Worm (Caenorhabditis elegans): Measurements from ENCODE around the gene grd-10.

Gene grd-10

DNA sequence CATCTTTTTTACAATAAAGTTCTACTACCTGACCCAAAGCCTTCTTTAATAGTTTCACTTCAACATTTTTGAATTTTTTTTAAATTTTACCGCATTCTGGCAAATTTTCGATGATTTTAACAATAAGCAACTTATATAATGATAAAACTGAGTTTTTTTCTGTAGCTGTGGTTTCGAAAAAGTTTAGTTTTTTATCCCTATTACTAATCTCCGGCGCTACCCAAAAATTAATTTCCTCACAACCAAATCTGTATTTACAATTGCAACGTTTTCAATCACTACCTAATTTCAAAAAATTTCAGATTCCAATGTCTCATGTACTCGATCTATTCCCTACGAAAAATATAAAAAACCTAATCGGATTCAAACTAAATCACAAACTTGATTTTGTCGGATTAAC, 26.3 kb downstream of the grd-10 start, which contains the start of gene F58E2.3:
Gene F58E2.3 (plus strand): TSS at position 301 of the 400 bp plus-strand sequence.
- TF ChIP-seq nhr-11 (tag; optimal IDR thresholded peaks at IDR 0.05) (no peak), unc-39 (tag; optimal IDR thresholded peaks at IDR 0.05) (no peak), ztf-4 (tag; optimal IDR thresholded peaks at IDR 0.05) (no peak), alr-1 (tag; optimal IDR thresholded peaks at IDR 0.05) (no peak), unc-55 (GFP tag; optimal IDR thresholded peaks at IDR 0.05) (no peak), unc-62 (GFP tag; optimal IDR thresholded peaks at IDR 0.05) (no peak)

DNA sequence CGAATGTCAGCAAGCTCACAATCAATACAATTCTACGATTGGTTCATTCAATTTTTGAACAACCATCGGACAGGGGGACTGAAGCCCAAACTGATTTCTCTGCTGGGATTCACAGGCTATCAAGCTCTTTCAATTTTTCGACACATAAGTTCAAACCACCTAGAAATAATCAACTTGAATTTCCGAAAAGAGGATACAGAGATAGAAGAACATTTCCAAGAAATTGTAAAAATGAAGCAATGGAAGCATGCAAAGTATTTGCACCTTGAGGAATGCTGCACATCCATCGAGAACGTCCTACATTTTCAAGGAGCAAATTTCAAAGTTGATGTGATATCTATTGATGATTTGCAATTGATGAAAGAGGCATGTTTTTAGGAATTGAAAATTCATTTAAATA, 26.9 kb downstream of the grd-10 start:
- no peak for TF ChIP-seq ceh-16 (tag; optimal IDR thresholded peaks at IDR 0.05)
- no peak for TF ChIP-seq nhr-237 (tag; optimal IDR thresholded peaks at IDR 0.05)
- no peak for TF ChIP-seq peb-1 (tag; optimal IDR thresholded peaks at IDR 0.05)
- TF ChIP-seq elt-1 (tag; optimal IDR thresholded peaks at IDR 0.05), result no peak
- no peak for TF ChIP-seq unc-55 (GFP tag; optimal IDR thresholded peaks at IDR 0.05)
- no peak for TF ChIP-seq R02D3.7 (tag; optimal IDR thresholded peaks at IDR 0.05)
- no peak for TF ChIP-seq sma-3 (GFP tag; optimal IDR thresholded peaks at IDR 0.05)
- TF ChIP-seq zag-1 (tag; optimal IDR thresholded peaks at IDR 0.05), result no peak
- no peak for TF ChIP-seq ztf-11 (tag; optimal IDR thresholded peaks at IDR 0.05)

DNA sequence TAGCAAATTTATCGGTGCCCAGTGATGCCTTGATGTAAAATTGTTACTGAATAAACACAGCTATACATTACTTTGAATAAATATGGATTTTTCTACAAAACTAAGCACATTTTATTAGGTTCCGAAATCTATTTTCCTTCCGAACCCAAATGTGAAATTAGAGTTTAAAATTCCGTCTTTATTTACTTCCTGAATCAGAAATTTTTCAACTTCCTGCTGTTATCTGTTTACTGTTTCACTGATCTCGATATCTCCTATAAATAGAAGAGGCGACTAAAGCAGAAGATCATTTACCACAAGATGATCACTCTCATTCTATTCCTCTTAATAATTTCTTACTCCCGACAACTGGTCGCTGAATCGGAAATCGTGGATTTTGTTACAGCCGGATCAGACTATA, 28.9 kb downstream of the grd-10 start, which contains the start of gene F58E2.2:
Gene F58E2.2 (plus strand): TSS at position 301 of the 400 bp plus-strand sequence.
- TF ChIP-seq unc-62 (GFP tag; optimal IDR thresholded peaks at IDR 0.05) (no peak), nhr-11 (tag; optimal IDR thresholded peaks at IDR 0.05) (no peak), ztf-4 (tag; optimal IDR thresholded peaks at IDR 0.05) (no peak), lin-39 (tag; optimal IDR thresholded peaks at IDR 0.05) (no peak), ZK546.5 (tag; optimal IDR thresholded peaks at IDR 0.05) (no peak), unc-39 (tag; optimal IDR thresholded peaks at IDR 0.05) (no peak), snpc-4 (tag; optimal IDR thresholded peaks at IDR 0.05) (no peak), nhr-21 (tag; optimal IDR thresholded peaks at IDR 0.05) (no peak), nhr-25 (tag; optimal IDR thresholded peaks at IDR 0.05) (no peak), R02D3.7 (tag; optimal IDR thresholded peaks at IDR 0.05) (no peak), mdl-1 (tag; optimal IDR thresholded peaks at IDR 0.05) (no peak)

DNA sequence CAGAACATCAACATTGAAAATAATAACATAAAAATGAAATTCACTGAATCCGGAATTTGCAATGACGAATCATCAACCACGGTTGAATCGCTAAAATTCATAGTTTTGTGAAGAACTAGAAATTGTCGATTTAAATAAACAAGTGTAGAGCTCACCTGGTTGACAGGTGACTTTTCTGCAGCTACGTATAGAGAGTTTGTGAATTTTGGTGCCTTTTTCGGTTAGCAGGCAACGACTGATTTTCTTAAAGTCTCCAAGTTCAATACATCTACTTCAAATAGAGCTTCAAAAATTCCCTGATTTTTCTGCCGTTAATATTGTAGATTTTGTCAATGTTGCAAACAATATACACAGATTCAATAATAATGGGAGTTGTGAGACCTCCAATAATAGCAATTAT, 36.3 kb downstream of the grd-10 start, which contains the start of gene srz-69:
Gene srz-69 (minus strand): TSS at position 101 of the 400 bp plus-strand sequence.
- TF ChIP-seq crh-2 (tag; optimal IDR thresholded peaks at IDR 0.05), result no peak
- no peak for TF ChIP-seq lsy-2 (tag; optimal IDR thresholded peaks at IDR 0.05)
- no peak for TF ChIP-seq zag-1 (tag; optimal IDR thresholded peaks at IDR 0.05)
- no peak for TF ChIP-seq nhr-129 (tag; optimal IDR thresholded peaks at IDR 0.05)
- no peak for TF ChIP-seq aly-2 (tag; optimal IDR thresholded peaks at IDR 0.05)
- no peak for TF ChIP-seq sma-9 (GFP tag; optimal IDR thresholded peaks at IDR 0.05)
- no peak for TF ChIP-seq sma-9 (tag; optimal IDR thresholded peaks at IDR 0.05)
- no peak for TF ChIP-seq ztf-1 (GFP tag; conservative IDR thresholded peaks at IDR 0.05)
- TF ChIP-seq ZK546.5 (tag; optimal IDR thresholded peaks at IDR 0.05), result no peak
- TF ChIP-seq ztf-11 (tag; optimal IDR thresholded peaks at IDR 0.05), result no peak
- no peak for TF ChIP-seq lin-13 (GFP tag; optimal IDR thresholded peaks at IDR 0.05)
- no peak for TF ChIP-seq lin-39 (tag; optimal IDR thresholded peaks at IDR 0.05)
- TF ChIP-seq Y55F3AM.14 (GFP tag; optimal IDR thresholded peaks at IDR 0.05), result no peak
- TF ChIP-seq R02D3.7 (tag; optimal IDR thresholded peaks at IDR 0.05), result no peak
- no peak for TF ChIP-seq egl-27 (tag; optimal IDR thresholded peaks at IDR 0.05)
- no peak for TF ChIP-seq unc-39 (tag; optimal IDR thresholded peaks at IDR 0.05)
- no peak for TF ChIP-seq nhr-23 (tag; optimal IDR thresholded peaks at IDR 0.05)
- no peak for TF ChIP-seq fos-1 (tag; optimal IDR thresholded peaks at IDR 0.05)
- no peak for TF ChIP-seq snpc-4 (tag; optimal IDR thresholded peaks at IDR 0.05)

DNA sequence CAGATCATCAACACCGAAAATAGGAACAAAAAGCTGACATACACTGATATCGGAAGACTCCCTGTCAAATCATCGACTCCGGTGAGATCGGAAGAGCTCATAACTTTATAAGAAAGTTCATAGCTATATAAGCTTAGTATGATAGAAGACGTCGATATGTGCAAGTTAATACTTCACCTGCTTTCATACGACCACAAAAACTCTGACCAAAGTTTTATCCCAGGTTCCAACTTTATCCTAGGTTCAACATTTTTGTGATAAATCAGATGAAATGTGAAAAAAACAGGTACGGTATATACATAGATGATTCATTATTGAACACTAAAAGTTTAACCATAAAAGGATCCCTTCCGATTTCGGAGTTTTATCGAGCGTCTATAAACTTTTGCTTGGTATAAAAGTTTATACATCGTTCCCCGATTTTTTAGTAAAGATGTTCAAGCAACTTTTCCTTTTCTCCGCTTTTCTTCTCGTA, 38.1 kb downstream of the grd-10 start, which contains the start of the genes srz-70 and C09G12.5:
Gene srz-70 (minus strand): TSS at position 101 of the 475 bp plus-strand sequence.
Gene C09G12.5 (plus strand): TSS at position 425 of the 475 bp plus-strand sequence.
- TF ChIP-seq skn-1 (tag; optimal IDR thresholded peaks at IDR 0.05) (no peak), nhr-21 (tag; optimal IDR thresholded peaks at IDR 0.05) (no peak)

DNA sequence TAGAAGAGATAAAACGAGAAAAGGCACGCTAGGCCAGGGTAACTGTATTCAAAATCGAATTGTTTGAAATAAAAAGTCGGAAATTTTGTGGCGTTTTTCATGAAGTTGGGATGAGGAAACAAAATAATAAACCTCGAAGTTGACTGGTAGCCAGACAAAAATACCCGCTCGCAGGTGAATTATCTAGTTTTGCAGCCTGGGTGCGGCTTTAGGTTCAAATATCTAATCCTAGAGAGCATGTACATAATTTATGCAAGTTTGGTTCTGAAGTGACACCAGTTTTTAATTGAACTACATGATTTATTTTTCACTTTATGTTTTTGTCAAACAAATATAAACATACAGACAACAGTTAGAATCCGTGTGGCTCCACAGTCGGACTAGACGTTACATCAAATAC, 40.9 kb downstream of the grd-10 start, which contains the start of gene srz-37:
Gene srz-37 (minus strand): TSS at position 101 of the 400 bp plus-strand sequence.
- TF ChIP-seq mbf-1 (tag; optimal IDR thresholded peaks at IDR 0.05) (no peak), nhr-6 (tag; optimal IDR thresholded peaks at IDR 0.05) (no peak), sma-9 (GFP tag; optimal IDR thresholded peaks at IDR 0.05) (no peak), sma-9 (tag; optimal IDR thresholded peaks at IDR 0.05) (no peak), elt-3 (tag; optimal IDR thresholded peaks at IDR 0.05) (no peak)
